Worm (Caenorhabditis elegans) whole organism, L4 larva: ENCODE results near the gene snfc-5.

Source experiments
- dve-1 ChIP-seq: sonication (generic microtip); optimal IDR thresholded peaks from 2 replicates; lab custom pipeline; 2017; ENCODE audit warnings: antibody characterized with exemption, mild to moderate bottlenecking, missing genetic modification characterization, missing compliant biosample characterization; ENCODE audit not compliant: insufficient read depth
- hlh-30 ChIP-seq: sonication (generic microtip); optimal IDR thresholded peaks from 2 replicates; lab custom pipeline; 2017; ENCODE audit warnings: antibody characterized with exemption, mild to moderate bottlenecking, missing genetic modification characterization, missing compliant biosample characterization; ENCODE audit not compliant: insufficient read depth
- lin-39 ChIP-seq: fragments of 150-350 bp; optimal IDR thresholded peaks from 2 replicates; lab custom pipeline; 2014; ENCODE audit warnings: missing biosample characterization, missing genetic modification reagents, missing genetic modification characterization
- ztf-7 ChIP-seq: fragments of 150-350 bp; optimal IDR thresholded peaks from 2 replicates; lab custom pipeline; 2014; ENCODE audit warnings: missing biosample characterization, missing genetic modification characterization

DNA sequence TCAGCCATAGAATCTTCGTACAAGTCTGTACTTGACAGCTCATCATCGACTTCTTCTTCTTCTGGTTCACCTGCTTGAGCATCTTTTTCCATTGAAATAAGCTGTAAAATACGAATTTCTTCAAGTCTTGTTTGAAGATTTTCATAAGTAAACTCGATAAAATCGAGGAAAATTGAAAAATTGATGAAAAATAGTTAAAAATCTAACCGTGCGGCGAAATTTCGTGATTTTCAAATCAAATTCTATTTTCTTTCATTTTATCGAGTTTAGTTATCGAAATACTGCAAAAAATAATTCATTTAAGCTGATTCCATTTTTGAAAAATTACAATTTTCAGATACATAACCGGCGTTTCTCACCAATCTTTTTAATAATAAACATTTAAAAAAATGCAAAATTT, 10.5 kb downstream of the snfc-5 start, which contains the start of gene R07E5.11:
- no peak for TF ChIP-seq dve-1 (tag; lab: Kevin White, UChicago)
- TF ChIP-seq ztf-7 (tag; lab: Kevin White, UChicago) = no peak
- TF ChIP-seq lin-39 (tag; lab: Kevin White, UChicago) = no peak
- no peak for TF ChIP-seq hlh-30 (tag; lab: Kevin White, UChicago)
